Fruit fly (Drosophila melanogaster) S2 (cell line): ENCODE measurements around the gene dlt.

Source experiments
- CG8478 ChIP-seq: fragments of >200 bp; optimal IDR thresholded peaks from 2 replicates; lab custom pipeline; 2018
- CTCF ChIP-seq, 2 experiments: fragments of >200 bp; optimal IDR thresholded peaks; 2 replicates each; lab custom pipeline; 2018

- TF ChIP-seq CG8478 (no peak), CTCF (optimal IDR thresholded peaks at IDR 0.05; lab: Kevin White, UChicago) (no peak)
Measured at dm6 chr3L:1746338-1747199, 48.6 kb downstream of the dlt start, which contains the start of gene CG13921.
